Fruit fly (Drosophila melanogaster) whole organism, embryonic: ENCODE results near the gene CG32767.

Experiments used
- CG10462 ChIP-seq: fragments of 200-800 bp; sonication (Bioruptor generic); optimal IDR thresholded peaks from 2 replicates; lab custom pipeline; 2016; ENCODE audit warnings: missing biosample characterization, missing genetic modification characterization
- CG12942 ChIP-seq: fragments of 200-800 bp; sonication (Bioruptor generic); optimal IDR thresholded peaks from 3 replicates; lab custom pipeline; 2016; ENCODE audit warnings: missing biosample characterization, missing genetic modification characterization
- CG8290 ChIP-seq, 3 experiments: fragments of 200-800 bp; sonication (Bioruptor generic); optimal IDR thresholded peaks; 2 replicates each; lab custom pipeline; 2016 to 2019; ENCODE audit warnings: missing biosample characterization in 3 of 3, missing genetic modification characterization in 3 of 3, mild to moderate bottlenecking in 2 of 3, moderate library complexity in 1 of 3
- Chrac-16 ChIP-seq: fragments of 200-800 bp; sonication (Bioruptor generic); optimal IDR thresholded peaks from 3 replicates; lab custom pipeline; 2016; ENCODE audit warnings: missing biosample characterization, missing genetic modification characterization
- Deaf1 ChIP-seq: fragments of 200-800 bp; optimal IDR thresholded peaks from 3 replicates; lab custom pipeline; 2019; ENCODE audit warnings: missing biosample characterization, mild to moderate bottlenecking, missing genetic modification characterization, moderate library complexity
- Hmr ChIP-seq: fragments of 200-800 bp; sonication (Bioruptor generic); optimal IDR thresholded peaks from 3 replicates; lab custom pipeline; 2017; ENCODE audit warnings: mild to moderate bottlenecking, missing biosample characterization, missing genetic modification reagents, missing genetic modification characterization
- Ptx1 ChIP-seq: fragments of 200-800 bp; sonication (Bioruptor generic); IDR thresholded peaks from 2 replicates; pipeline ENCODE4 v1.3.6; 2022; ENCODE audit warnings: missing biosample characterization, missing genetic modification characterization
- crc ChIP-seq: fragments of 200-800 bp; sonication (Bioruptor generic); optimal IDR thresholded peaks from 2 replicates; lab custom pipeline; 2016; ENCODE audit warnings: missing biosample characterization, missing genetic modification characterization
- h ChIP-seq: fragments of >200 bp; optimal IDR thresholded peaks from 2 replicates; lab custom pipeline; 2017
- pho ChIP-seq: fragments of 200-800 bp; sonication (Bioruptor generic); optimal IDR thresholded peaks from 2 replicates; lab custom pipeline; 2016; ENCODE audit warnings: missing biosample characterization, missing genetic modification characterization

DNA sequence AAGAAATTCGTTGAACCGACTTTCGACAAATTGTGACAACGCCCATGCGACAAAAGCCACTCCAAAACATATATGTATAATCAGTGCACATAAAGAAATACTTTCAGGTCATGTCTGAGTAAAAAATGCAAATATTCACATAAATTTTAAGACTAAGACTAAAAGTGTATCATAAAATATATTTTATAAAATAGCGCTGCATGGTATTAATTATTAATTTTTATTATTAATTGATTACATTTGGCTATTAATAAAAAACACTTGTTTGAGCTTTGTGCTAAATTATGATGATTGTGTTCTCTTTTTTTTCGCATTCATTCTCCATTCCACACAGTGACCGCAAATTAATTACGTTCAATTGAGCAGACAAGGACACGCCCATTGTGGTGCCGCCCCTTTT is 57.2 kb downstream of the CG32767 start:
- TF ChIP-seq CG12942 (no peak), CG10462 (GFP tag; lab: Kevin White, UChicago) (no peak), h (lab: Kevin White, UChicago) (no peak), crc (GFP tag; lab: Kevin White, UChicago) (no peak), CG8290 (GFP tag; optimal IDR thresholded peaks at IDR 0.05; lab: Kevin White, UChicago) (no peak), CG8290 (tag; optimal IDR thresholded peaks at IDR 0.05; lab: Kevin White, UChicago) (no peak), Deaf1 (tag; lab: Kevin White, UChicago) (no peak), Hmr (GFP tag; lab: Kevin White, UChicago) (no peak), Chrac-16 (GFP tag; lab: Kevin White, UChicago) (no peak), pho (GFP tag; lab: Kevin White, UChicago) (no peak), Ptx1 (GFP tag; lab: Robert Waterston, UW) (no peak)
